Worm (Caenorhabditis elegans) whole organism, L2 larva: ENCODE data around the gene cyp-44A1.
"Not testable (repeated sequence)": the region's sequence is repeated elsewhere in the genome, so short reads cannot be mapped to it uniquely, and the experiment has no call there.

Experiments
- C34F6.9 ChIP-seq: fragments of 150-350 bp; optimal IDR thresholded peaks from 2 replicates; lab custom pipeline; 2014; ENCODE audit warnings: missing biosample characterization, missing genetic modification characterization
- F13H6.1 ChIP-seq: sonication (generic microtip); optimal IDR thresholded peaks from 2 replicates; lab custom pipeline; 2016; ENCODE audit warnings: missing genetic modification characterization, missing compliant biosample characterization
- R02D3.7 ChIP-seq: fragments of 150-350 bp; optimal IDR thresholded peaks from 2 replicates; lab custom pipeline; 2014; ENCODE audit warnings: missing biosample characterization, missing genetic modification characterization
- Y55F3AM.14 ChIP-seq: fragments of 200-800 bp; sonication (Bioruptor generic); optimal IDR thresholded peaks from 2 replicates; lab custom pipeline; 2018; ENCODE audit warnings: mild to moderate bottlenecking, missing genetic modification characterization, missing compliant biosample characterization
- ZK546.5 ChIP-seq: sonication (generic microtip); optimal IDR thresholded peaks from 2 replicates; lab custom pipeline; 2017; ENCODE audit warnings: missing biosample characterization, missing genetic modification characterization
- alr-1 ChIP-seq: fragments of 150-350 bp; optimal IDR thresholded peaks from 2 replicates; lab custom pipeline; 2014; ENCODE audit warnings: missing biosample characterization, missing genetic modification characterization
- aly-2 ChIP-seq: fragments of 150-350 bp; optimal IDR thresholded peaks from 2 replicates; lab custom pipeline; 2014; ENCODE audit warnings: missing biosample characterization, missing genetic modification characterization
- ceh-16 ChIP-seq: fragments of 150-350 bp; optimal IDR thresholded peaks from 2 replicates; lab custom pipeline; 2014; ENCODE audit warnings: missing biosample characterization, missing genetic modification characterization
- crh-2 ChIP-seq: sonication (generic microtip); optimal IDR thresholded peaks from 2 replicates; lab custom pipeline; 2017; ENCODE audit warnings: missing biosample characterization, missing genetic modification characterization
- egl-27 ChIP-seq: sonication (generic microtip); optimal IDR thresholded peaks from 3 replicates; lab custom pipeline; 2017; ENCODE audit warnings: missing biosample characterization, missing genetic modification reagents, missing genetic modification characterization
- elt-3 ChIP-seq: sonication (generic microtip); optimal IDR thresholded peaks from 2 replicates; lab custom pipeline; 2017; ENCODE audit warnings: missing biosample characterization, missing genetic modification characterization
- lin-11 ChIP-seq: fragments of 150-350 bp; sonication (generic microtip); optimal IDR thresholded peaks from 2 replicates; lab custom pipeline; 2014; ENCODE audit warnings: missing biosample characterization, missing genetic modification characterization, inconsistent platforms, mixed read lengths
- lin-13 ChIP-seq: fragments of 150-350 bp; optimal IDR thresholded peaks from 2 replicates; lab custom pipeline; 2014; ENCODE audit warnings: missing biosample characterization, missing genetic modification reagents, missing genetic modification characterization
- lin-39 ChIP-seq: fragments of 150-350 bp; optimal IDR thresholded peaks from 2 replicates; lab custom pipeline; 2014; ENCODE audit warnings: missing biosample characterization, missing genetic modification reagents, missing genetic modification characterization
- lsy-2 ChIP-seq, 2 experiments: fragments of 150-350 bp in 1 of 2; sonication (generic microtip) in 1 of 2; optimal IDR thresholded peaks; 2 replicates each; lab custom pipeline; 2014 to 2017; ENCODE audit warnings: missing biosample characterization in 2 of 2, missing genetic modification characterization in 2 of 2
- mab-5 ChIP-seq: fragments of 150-350 bp; optimal IDR thresholded peaks from 2 replicates; lab custom pipeline; 2014; ENCODE audit warnings: missing biosample characterization, missing genetic modification characterization
- nhr-10 ChIP-seq: sonication (generic microtip); optimal IDR thresholded peaks from 2 replicates; lab custom pipeline; 2017; ENCODE audit warnings: missing biosample characterization, missing genetic modification characterization
- nhr-11 ChIP-seq: fragments of 150-350 bp; optimal IDR thresholded peaks from 2 replicates; lab custom pipeline; 2014; ENCODE audit warnings: missing biosample characterization, missing genetic modification characterization
- nhr-12 ChIP-seq: fragments of 150-350 bp; optimal IDR thresholded peaks from 2 replicates; lab custom pipeline; 2014; ENCODE audit warnings: missing biosample characterization, missing genetic modification characterization
- nhr-21 ChIP-seq: fragments of 150-350 bp; optimal IDR thresholded peaks from 2 replicates; lab custom pipeline; 2014; ENCODE audit warnings: missing biosample characterization, missing genetic modification characterization
- nhr-23 ChIP-seq: fragments of 150-350 bp; optimal IDR thresholded peaks from 2 replicates; lab custom pipeline; 2014; ENCODE audit warnings: missing biosample characterization, missing genetic modification reagents, missing genetic modification characterization
- nhr-25 ChIP-seq: fragments of 150-350 bp; sonication (generic microtip); optimal IDR thresholded peaks from 3 replicates; lab custom pipeline; 2014; ENCODE audit warnings: missing biosample characterization, missing genetic modification characterization
- nhr-6 ChIP-seq: fragments of 150-350 bp; optimal IDR thresholded peaks from 2 replicates; lab custom pipeline; 2014; ENCODE audit warnings: missing biosample characterization, missing genetic modification characterization
- peb-1 ChIP-seq: fragments of 150-350 bp; optimal IDR thresholded peaks from 2 replicates; lab custom pipeline; 2014; ENCODE audit warnings: missing biosample characterization, missing genetic modification characterization
- sem-4 ChIP-seq: fragments of 150-350 bp; optimal IDR thresholded peaks from 2 replicates; lab custom pipeline; 2014; ENCODE audit warnings: missing biosample characterization, missing genetic modification reagents, missing genetic modification characterization
- sma-3 ChIP-seq: sonication (generic microtip); optimal IDR thresholded peaks from 2 replicates; lab custom pipeline; 2016; ENCODE audit warnings: missing genetic modification reagents, missing genetic modification characterization, missing compliant biosample characterization
- sma-9 ChIP-seq, 2 experiments: fragments of 150-350 bp in 1 of 2; sonication (generic microtip) in 1 of 2; optimal IDR thresholded peaks; 2 replicates each; lab custom pipeline; 2014 to 2016; ENCODE audit warnings: missing genetic modification characterization in 2 of 2, mild to moderate bottlenecking in 1 of 2, missing biosample characterization in 1 of 2, missing compliant biosample characterization in 1 of 2, missing genetic modification reagents in 1 of 2, moderate library complexity in 1 of 2
- unc-55 ChIP-seq: fragments of 150-350 bp; sonication (generic microtip); optimal IDR thresholded peaks from 3 replicates; lab custom pipeline; 2014; ENCODE audit warnings: missing biosample characterization, missing genetic modification reagents, missing genetic modification characterization
- unc-62 ChIP-seq: fragments of 150-350 bp; optimal IDR thresholded peaks from 2 replicates; lab custom pipeline; 2014; ENCODE audit warnings: missing biosample characterization, missing genetic modification reagents, missing genetic modification characterization
- ztf-4 ChIP-seq: fragments of 150-350 bp; optimal IDR thresholded peaks from 2 replicates; lab custom pipeline; 2014; ENCODE audit warnings: missing biosample characterization, missing genetic modification characterization

Gene cyp-44A1

ce11 chrII:5522637-5523036 lies 18.8 kb downstream of the cyp-44A1 start, which contains the start of gene ZK177.11:
ZK177.11 (plus strand) TSS chrII:5522937.
- TF ChIP-seq nhr-25: no peak
- TF ChIP-seq R02D3.7: no peak
- TF ChIP-seq nhr-12 (tag; lab: Kevin White, UChicago): no peak
- TF ChIP-seq F13H6.1: no peak
- no peak for TF ChIP-seq alr-1 (tag; lab: Kevin White, UChicago)
- no peak for TF ChIP-seq nhr-6 (tag; lab: Kevin White, UChicago)
- no peak for TF ChIP-seq sma-3 (GFP tag; lab: Kevin White, UChicago)
- no peak for TF ChIP-seq ZK546.5
- no peak for TF ChIP-seq sma-9 (GFP tag; optimal IDR thresholded peaks at IDR 0.05; lab: Kevin White, UChicago)
- no peak for TF ChIP-seq sma-9 (tag; optimal IDR thresholded peaks at IDR 0.05; lab: Kevin White, UChicago)
- no peak for TF ChIP-seq nhr-11 (tag; lab: Kevin White, UChicago)
- TF ChIP-seq mab-5 (tag; lab: Kevin White, UChicago): no peak
- TF ChIP-seq, all 48 proteins: peak for 0

ce11 chrII:5525297-5525696 lies 21.5 kb downstream of the cyp-44A1 start, which contains the start of gene tbx-35:
tbx-35 (minus strand) TSS chrII:5525397.
- no peak for TF ChIP-seq nhr-6 (tag; lab: Kevin White, UChicago)
- no peak for TF ChIP-seq C34F6.9 (tag; lab: Kevin White, UChicago)
- TF ChIP-seq R02D3.7: no peak
- no peak for TF ChIP-seq unc-55

ce11 chrII:5527841-5528240 lies 24.0 kb downstream of the cyp-44A1 start, which contains the start of gene ZK177.1:
ZK177.1 (plus strand) TSS chrII:5528141.
- TF ChIP-seq aly-2 (tag; lab: Kevin White, UChicago): no peak

- TF ChIP-seq F13H6.1: no peak
- no peak for TF ChIP-seq nhr-11 (tag; lab: Kevin White, UChicago)
- TF ChIP-seq nhr-6 (tag; lab: Kevin White, UChicago): no peak
- no peak for TF ChIP-seq sem-4 (tag; lab: Kevin White, UChicago)
- no peak for TF ChIP-seq ceh-16 (tag; lab: Kevin White, UChicago)
- TF ChIP-seq egl-27 (tag; lab: Kevin White, UChicago): no peak
- TF ChIP-seq lin-13: no peak
- no peak for TF ChIP-seq crh-2 (tag; lab: Kevin White, UChicago)
- no peak for TF ChIP-seq ztf-4 (tag; lab: Kevin White, UChicago)
These were observed 28.0 kb downstream of the cyp-44A1 start, which contains the start of gene C17C3.9 for ce11 chrII:5531855-5532328. C17C3.9 (minus strand) TSS chrII:5532278.

ce11 chrII:5533642-5534041 lies 29.8 kb downstream of the cyp-44A1 start, which contains the start of gene hlh-26:
hlh-26 (minus strand) TSS chrII:5533742.
- TF ChIP-seq aly-2 (tag; lab: Kevin White, UChicago) (no peak), crh-2 (tag; lab: Kevin White, UChicago) (no peak), unc-62 (GFP tag; lab: Kevin White, UChicago) (no peak), nhr-25 (no peak), lin-11 (tag; lab: Kevin White, UChicago) (no peak), alr-1 (tag; lab: Kevin White, UChicago) (no peak), R02D3.7 (no peak)

- not testable (repeated sequence) for TF ChIP-seq ZK546.5; nhr-10 (tag; lab: Kevin White, UChicago); aly-2 (tag; lab: Kevin White, UChicago)
- TF ChIP-seq, all 48 proteins: peak for 0; not testable (repeated sequence) for 48
These were observed 31.1 kb downstream of the cyp-44A1 start, which contains the start of gene hlh-25 for ce11 chrII:5534939-5535338. hlh-25 (plus strand) TSS chrII:5535239.

- no peak for TF ChIP-seq lsy-2 (tag; optimal IDR thresholded peaks at IDR 0.05; lab: Kevin White, UChicago)
- TF ChIP-seq ZK546.5: no peak
- TF ChIP-seq nhr-23: no peak
- no peak for TF ChIP-seq lin-39 (tag; lab: Kevin White, UChicago)
- no peak for TF ChIP-seq elt-3 (tag; lab: Kevin White, UChicago)
- TF ChIP-seq unc-55: no peak
- no peak for TF ChIP-seq lin-13
- no peak for TF ChIP-seq nhr-11 (tag; lab: Kevin White, UChicago)
- TF ChIP-seq unc-62 (GFP tag; lab: Kevin White, UChicago): no peak
- TF ChIP-seq peb-1 (tag; lab: Kevin White, UChicago): no peak
- no peak for TF ChIP-seq nhr-10 (tag; lab: Kevin White, UChicago)
- no peak for TF ChIP-seq nhr-21 (tag; lab: Kevin White, UChicago)
- no peak for TF ChIP-seq Y55F3AM.14 (GFP tag; lab: Kevin White, UChicago)
These were observed 33.2 kb downstream of the cyp-44A1 start for ce11 chrII:5537078-5537477.
